Fruit fly (Drosophila melanogaster): Measurements from ENCODE around the gene ci.

- no peak for TF ChIP-seq cic (GFP tag; optimal IDR thresholded peaks at IDR 0.05)
- TF ChIP-seq CG11617 (GFP tag; optimal IDR thresholded peaks at IDR 0.05), result no peak
- TF ChIP-seq CG7045 (GFP tag; optimal IDR thresholded peaks at IDR 0.05), result no peak
- no peak for TF ChIP-seq kay (GFP tag; ENCODE audit: borderline replicate concordance)
- no peak for TF ChIP-seq CG12768 (GFP tag; optimal IDR thresholded peaks at IDR 0.05)
- no peak for TF ChIP-seq pad (GFP tag; optimal IDR thresholded peaks at IDR 0.05)
- TF ChIP-seq Mnt (GFP tag; optimal IDR thresholded peaks at IDR 0.05), result no peak
- TF ChIP-seq CG5204 (GFP tag; optimal IDR thresholded peaks at IDR 0.05), result no peak
- no peak for TF ChIP-seq Hr96 (GFP tag; optimal IDR thresholded peaks at IDR 0.05)
Measured at dm6 chr4:63307-63706, 6.5 kb upstream of the ci start.
